Worm (Caenorhabditis elegans): ENCODE measurements around the gene F40G9.5.

F40G9.5 gene

DNA sequence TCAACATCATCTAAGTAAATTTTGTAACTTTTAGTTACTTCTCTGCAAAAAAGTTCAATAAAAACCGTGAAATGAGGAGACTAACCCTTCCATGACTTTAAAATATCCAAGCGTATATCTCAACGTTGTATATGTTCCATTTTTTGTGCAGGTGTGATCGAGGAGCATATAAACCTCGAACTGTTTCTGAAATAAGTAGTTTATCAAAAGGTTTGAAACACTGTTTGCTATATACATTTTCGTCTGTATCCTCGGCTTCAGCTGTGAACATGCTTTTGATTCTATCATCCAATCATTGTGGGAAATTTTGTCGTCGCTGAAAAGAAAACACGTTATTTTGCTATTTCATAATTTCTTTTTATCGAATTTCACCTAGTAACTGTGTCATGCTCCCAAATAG is at the start of gene F40G9.5:
TSS of gene F40G9.5 (plus strand) at position 301 of the 400 bp plus-strand sequence.
- TF ChIP-seq spr-3 (GFP tag; optimal IDR thresholded peaks at IDR 0.05) = no peak
- no peak for TF ChIP-seq Y5F2A.4 (GFP tag; optimal IDR thresholded peaks at IDR 0.05)
- no peak for TF ChIP-seq T20F7.1 (GFP tag; optimal IDR thresholded peaks at IDR 0.05)
- TF ChIP-seq nhr-48 (tag; optimal IDR thresholded peaks at IDR 0.05) = no peak
- no peak for TF ChIP-seq F44E2.7 (GFP tag; IDR thresholded peaks at IDR 0.05)
- no peak for TF ChIP-seq skn-1 (tag; optimal IDR thresholded peaks at IDR 0.05)
- TF ChIP-seq rbr-2 (tag; optimal IDR thresholded peaks at IDR 0.05) = no peak
- TF ChIP-seq lin-29 (GFP tag; IDR thresholded peaks at IDR 0.05) = no peak
- no peak for TF ChIP-seq ces-1 (GFP tag; optimal IDR thresholded peaks at IDR 0.05)
- TF ChIP-seq nhr-11 (tag; optimal IDR thresholded peaks at IDR 0.05) = no peak
- no peak for TF ChIP-seq R02D3.7 (tag; optimal IDR thresholded peaks at IDR 0.05)
- no peak for TF ChIP-seq ceh-20 (GFP tag; IDR thresholded peaks at IDR 0.05)
- no peak for TF ChIP-seq fos-1 (tag; optimal IDR thresholded peaks at IDR 0.05)
- TF ChIP-seq lin-13 (GFP tag; optimal IDR thresholded peaks at IDR 0.05) = no peak
- TF ChIP-seq nhr-10 (tag; optimal IDR thresholded peaks at IDR 0.05) = no peak
- TF ChIP-seq dpl-1 (GFP tag; optimal IDR thresholded peaks at IDR 0.05) = no peak
- no peak for TF ChIP-seq unc-62 (GFP tag; optimal IDR thresholded peaks at IDR 0.05 in 1 of 2)
- no peak for TF ChIP-seq unc-62 (tag; optimal IDR thresholded peaks at IDR 0.05)

ce11 chrIII:131627-132026 is 49.4 kb upstream of the F40G9.5 start:
- peak; percentile 55 for TF ChIP-seq nhr-6 (tag; optimal IDR thresholded peaks at IDR 0.05)
- peak; percentile 36 for TF ChIP-seq hlh-30 (tag; optimal IDR thresholded peaks at IDR 0.05; ENCODE audit: insufficient read depth)
- no peak for TF ChIP-seq cey-2 (tag; optimal IDR thresholded peaks at IDR 0.05; ENCODE audit: borderline replicate concordance, insufficient read depth)
- TF ChIP-seq nhr-28 (tag; optimal IDR thresholded peaks at IDR 0.05) = peak; percentile 50
- TF ChIP-seq dve-1 (tag; optimal IDR thresholded peaks at IDR 0.05; ENCODE audit: insufficient read depth) = peak; percentile 81
- TF ChIP-seq rbr-2 (tag; optimal IDR thresholded peaks at IDR 0.05) = peak; percentile 62
- peak; percentile 16 for TF ChIP-seq nhr-102 (tag; optimal IDR thresholded peaks at IDR 0.05)
- TF ChIP-seq arid-1 (GFP tag; conservative IDR thresholded peaks at IDR 0.05) = no peak
- peak; percentile 10 for TF ChIP-seq hlh-11 (tag; optimal IDR thresholded peaks at IDR 0.05)
- TF ChIP-seq lin-13 (GFP tag; optimal IDR thresholded peaks at IDR 0.05) = peak; percentile 31
- peak; percentile 50 for TF ChIP-seq dpl-1 (GFP tag; optimal IDR thresholded peaks at IDR 0.05)
- TF ChIP-seq nhr-111 (GFP tag; optimal IDR thresholded peaks at IDR 0.05) = no peak
- TF ChIP-seq nhr-77 (tag; optimal IDR thresholded peaks at IDR 0.05) = peak; percentile 8
- peak; percentile 26; the same call in 1 of the 2 replicates for TF ChIP-seq hmg-1.1 (GFP tag; IDR thresholded peaks at IDR 0.05)
- no peak for TF ChIP-seq php-3 (GFP tag; IDR thresholded peaks at IDR 0.05)
- peak; percentile 20 for TF ChIP-seq fkh-10 (GFP tag; optimal IDR thresholded peaks at IDR 0.05)
- peak; percentile 74 for TF ChIP-seq mes-2 (tag; optimal IDR thresholded peaks at IDR 0.05; ENCODE audit: poor library complexity, severe bottlenecking)
- peak; percentile 78 for TF ChIP-seq aha-1 (tag)
- TF ChIP-seq lin-38 (GFP tag; IDR thresholded peaks at IDR 0.05) = peak; percentile 90
- no peak for TF ChIP-seq F26F4.8 (GFP tag; conservative IDR thresholded peaks at IDR 0.05)
- TF ChIP-seq ces-1 (GFP tag; optimal IDR thresholded peaks at IDR 0.05) = peak; percentile 6
- no peak for TF ChIP-seq daf-16 (GFP tag; optimal IDR thresholded peaks at IDR 0.05)
- TF ChIP-seq daf-16 (tag; optimal IDR thresholded peaks at IDR 0.05) = peak; percentile 63

ce11 chrIII:132118-132517 is 48.9 kb upstream of the F40G9.5 start, which contains the start of gene pals-22:
TSS of gene pals-22 (plus strand) at chrIII:132418.
- TF ChIP-seq skn-1 (tag; optimal IDR thresholded peaks at IDR 0.05) (no peak), ceh-28 (tag; optimal IDR thresholded peaks at IDR 0.05) (no peak), aly-2 (tag; optimal IDR thresholded peaks at IDR 0.05) (no peak), spr-3 (GFP tag; optimal IDR thresholded peaks at IDR 0.05) (no peak), hlh-30 (tag; optimal IDR thresholded peaks at IDR 0.05; ENCODE audit: insufficient read depth) (no peak), T20F7.1 (GFP tag; optimal IDR thresholded peaks at IDR 0.05) (no peak), mep-1 (tag; optimal IDR thresholded peaks at IDR 0.05) (no peak), ces-1 (GFP tag; optimal IDR thresholded peaks at IDR 0.05) (no peak), ceh-62 (tag; optimal IDR thresholded peaks at IDR 0.05) (no peak), hmg-1.1 (GFP tag; IDR thresholded peaks at IDR 0.05) (no peak), snpc-4 (tag; optimal IDR thresholded peaks at IDR 0.05) (no peak), spr-1 (tag; optimal IDR thresholded peaks at IDR 0.05) (no peak), D1046.2 (GFP tag; IDR thresholded peaks at IDR 0.05) (no peak), duxl-1 (tag; optimal IDR thresholded peaks at IDR 0.05; ENCODE audit: poor library complexity) (no peak), saeg-2 (GFP tag; IDR thresholded peaks at IDR 0.05) (no peak), lin-1 (GFP tag; IDR thresholded peaks at IDR 0.05) (no peak)
